Fruit fly (Drosophila melanogaster) whole organism, adult: ENCODE measurements around the gene AP-1sigma.

Source experiments
- CG11617 ChIP-seq: fragments of 200-800 bp; sonication (Bioruptor generic); optimal IDR thresholded peaks from 2 replicates; lab custom pipeline; 2017; ENCODE audit warnings: mild to moderate bottlenecking, missing biosample characterization, missing genetic modification reagents, missing genetic modification characterization
- CG12768 ChIP-seq: fragments of 200-800 bp; sonication (Bioruptor generic); optimal IDR thresholded peaks from 2 replicates; lab custom pipeline; 2017; ENCODE audit warnings: missing biosample characterization, missing genetic modification characterization, mild to moderate bottlenecking, moderate library complexity, missing genetic modification reagents
- CG14711 ChIP-seq: fragments of 200-800 bp; sonication (Bioruptor generic); optimal IDR thresholded peaks from 2 replicates; lab custom pipeline; 2018; ENCODE audit warnings: missing biosample characterization, mild to moderate bottlenecking, missing genetic modification characterization, moderate library complexity
- CG1620 ChIP-seq: fragments of 200-800 bp; sonication (Bioruptor generic); optimal IDR thresholded peaks from 2 replicates; lab custom pipeline; 2016; ENCODE audit warnings: missing biosample characterization, missing genetic modification characterization
- CG33017 ChIP-seq: fragments of 200-800 bp; sonication (Bioruptor generic); optimal IDR thresholded peaks from 2 replicates; lab custom pipeline; 2018; ENCODE audit warnings: missing biosample characterization, mild to moderate bottlenecking, missing genetic modification characterization, moderate library complexity
- CG5204 ChIP-seq: fragments of 200-800 bp; sonication (Bioruptor generic); optimal IDR thresholded peaks from 2 replicates; lab custom pipeline; 2016; ENCODE audit warnings: missing biosample characterization, missing genetic modification characterization
- CG7045 ChIP-seq: fragments of 200-800 bp; sonication (Bioruptor generic); optimal IDR thresholded peaks from 2 replicates; lab custom pipeline; 2017; ENCODE audit warnings: missing biosample characterization, mild to moderate bottlenecking, missing genetic modification characterization
- CG7101 ChIP-seq: fragments of 200-800 bp; sonication (Bioruptor generic); optimal IDR thresholded peaks from 2 replicates; lab custom pipeline; 2018; ENCODE audit warnings: missing biosample characterization, mild to moderate bottlenecking, missing genetic modification characterization, moderate library complexity
- Clk ChIP-seq: fragments of 200-800 bp; sonication (Bioruptor generic); optimal IDR thresholded peaks from 2 replicates; lab custom pipeline; 2017; ENCODE audit warnings: missing biosample characterization, missing genetic modification characterization
- Crg-1 ChIP-seq: fragments of 200-800 bp; sonication (Bioruptor generic); optimal IDR thresholded peaks from 2 replicates; lab custom pipeline; 2016; ENCODE audit warnings: missing biosample characterization, missing genetic modification characterization
- Hr96 ChIP-seq: fragments of 200-800 bp; sonication (Bioruptor generic); optimal IDR thresholded peaks from 2 replicates; lab custom pipeline; 2016; ENCODE audit warnings: missing biosample characterization, missing genetic modification characterization
- Mnt ChIP-seq: fragments of 200-800 bp; sonication (Bioruptor generic); optimal IDR thresholded peaks from 2 replicates; lab custom pipeline; 2016; ENCODE audit warnings: missing biosample characterization, mild to moderate bottlenecking, missing genetic modification characterization
- bab1 ChIP-seq: fragments of 200-800 bp; sonication (Bioruptor generic); optimal IDR thresholded peaks from 3 replicates; lab custom pipeline; 2019; ENCODE audit warnings: missing biosample characterization, mild to moderate bottlenecking, missing genetic modification characterization, moderate library complexity
- cic ChIP-seq: fragments of 200-800 bp; sonication (Bioruptor generic); optimal IDR thresholded peaks from 2 replicates; lab custom pipeline; 2017; ENCODE audit warnings: missing biosample characterization, mild to moderate bottlenecking, missing genetic modification characterization, moderate library complexity
- cnc ChIP-seq, 2 experiments: fragments of >200 bp; optimal IDR thresholded peaks; 2 replicates each; lab custom pipeline; 2017
- kay ChIP-seq: fragments of 200-800 bp; sonication (Bioruptor generic); peaks from one replicate; lab custom pipeline; 2016; ENCODE audit warnings: missing biosample characterization, missing genetic modification characterization, borderline replicate concordance
- ovo ChIP-seq: fragments of 200-800 bp; sonication (Bioruptor generic); optimal IDR thresholded peaks from 2 replicates; lab custom pipeline; 2016; ENCODE audit warnings: missing biosample characterization, missing genetic modification characterization
- pad ChIP-seq: fragments of 200-800 bp; sonication (Bioruptor generic); optimal IDR thresholded peaks from 3 replicates; lab custom pipeline; 2017; ENCODE audit warnings: missing biosample characterization, missing genetic modification characterization, mild to moderate bottlenecking, moderate library complexity, missing genetic modification reagents
- tj ChIP-seq: fragments of 200-800 bp; sonication (Bioruptor generic); optimal IDR thresholded peaks from 3 replicates; lab custom pipeline; 2017; ENCODE audit warnings: missing biosample characterization, mild to moderate bottlenecking, missing genetic modification characterization, moderate library complexity
- toe ChIP-seq: fragments of 200-800 bp; sonication (Bioruptor generic); optimal IDR thresholded peaks from 2 replicates; lab custom pipeline; 2016; ENCODE audit warnings: missing biosample characterization, missing genetic modification characterization

The AP-1sigma gene

dm6 chr3R:23922502-23923350 is 35.7 kb upstream of the AP-1sigma start, which contains the start of the genes sba and CG31141:
Gene sba (minus strand): TSS chr3R:23922973.
Gene CG31141 (plus strand): TSS chr3R:23923300.
- TF ChIP-seq CG7045 (no peak), CG14711 (no peak), Crg-1 (GFP tag; lab: Kevin White, UChicago) (no peak), bab1 (GFP tag; lab: Kevin White, UChicago) (peak; percentile 34), CG5204 (GFP tag; lab: Kevin White, UChicago) (no peak), Mnt (GFP tag; lab: Kevin White, UChicago) (peak; percentile 70), kay (GFP tag; lab: Kevin White, UChicago) (no peak), CG33017 (tag; lab: Kevin White, UChicago) (peak; percentile 38), cic (peak; percentile 48), pad (GFP tag; lab: Kevin White, UChicago) (no peak), CG7101 (tag; lab: Kevin White, UChicago) (peak; percentile 40), Clk (GFP tag; lab: Kevin White, UChicago) (no peak), ovo (GFP tag; lab: Kevin White, UChicago) (peak; percentile 27), cnc (optimal IDR thresholded peaks at IDR 0.05; lab: Kevin White, UChicago) (no peak), Hr96 (no peak)

DNA sequence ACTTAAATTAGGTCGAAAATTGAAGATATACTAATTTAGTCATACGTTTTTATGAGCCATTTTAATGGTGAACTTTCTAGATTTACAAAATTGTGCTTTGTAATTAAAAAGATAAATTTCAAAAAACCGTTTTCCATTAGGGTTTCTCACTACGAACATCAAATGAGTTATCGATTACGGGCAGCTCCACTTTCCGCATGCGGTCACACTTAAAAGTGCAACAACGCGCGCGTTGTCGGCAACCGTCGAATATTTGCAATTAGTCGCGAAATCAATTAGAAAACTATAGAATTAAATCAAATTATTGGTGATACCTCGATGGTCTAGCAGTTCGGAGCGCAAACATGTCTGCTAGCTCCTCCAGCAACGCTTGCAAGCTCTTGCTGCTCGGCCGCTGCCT is 34.3 kb upstream of the AP-1sigma start, which contains the start of gene Ndc1:
Gene Ndc1, plus strand, starts transcription at position 200 of the 400 bp plus-strand sequence.
- TF ChIP-seq CG11617 (no peak), CG1620 (GFP tag; lab: Kevin White, UChicago) (no peak), bab1 (GFP tag; lab: Kevin White, UChicago) (no peak), Crg-1 (GFP tag; lab: Kevin White, UChicago) (no peak), cic (no peak), cnc (optimal IDR thresholded peaks at IDR 0.05; lab: Kevin White, UChicago) (no peak), CG7045 (no peak), CG5204 (GFP tag; lab: Kevin White, UChicago) (no peak), CG33017 (tag; lab: Kevin White, UChicago) (no peak), CG12768 (no peak), ovo (GFP tag; lab: Kevin White, UChicago) (no peak), toe (no peak), pad (GFP tag; lab: Kevin White, UChicago) (no peak), Hr96 (no peak)

- no peak for TF ChIP-seq toe
- TF ChIP-seq Mnt (GFP tag; lab: Kevin White, UChicago), result peak; percentile 56
- TF ChIP-seq kay (GFP tag; lab: Kevin White, UChicago), result no peak
- TF ChIP-seq bab1 (GFP tag; lab: Kevin White, UChicago), result peak; percentile 38
- no peak for TF ChIP-seq Hr96
- no peak for TF ChIP-seq CG33017 (tag; lab: Kevin White, UChicago)
- TF ChIP-seq tj (GFP tag; lab: Kevin White, UChicago), result no peak
- no peak for TF ChIP-seq cnc (optimal IDR thresholded peaks at IDR 0.05; lab: Kevin White, UChicago)
- TF ChIP-seq cic, result no peak
- TF ChIP-seq CG12768, result peak; percentile 27
- TF ChIP-seq Clk (GFP tag; lab: Kevin White, UChicago), result no peak
- no peak for TF ChIP-seq pad (GFP tag; lab: Kevin White, UChicago)
- no peak for TF ChIP-seq Crg-1 (GFP tag; lab: Kevin White, UChicago)
- no peak for TF ChIP-seq CG14711
- TF ChIP-seq CG7101 (tag; lab: Kevin White, UChicago), result no peak
- TF ChIP-seq ovo (GFP tag; lab: Kevin White, UChicago), result no peak
- TF ChIP-seq CG1620 (GFP tag; lab: Kevin White, UChicago), result peak; percentile 30
- no peak for TF ChIP-seq CG7045
- TF ChIP-seq CG11617, result no peak
These were observed 31.0 kb upstream of the AP-1sigma start, which contains the start of gene CG13601 for dm6 chr3R:23927429-23927828. Gene CG13601 (minus strand): TSS chr3R:23927634.

dm6 chr3R:23928950-23929602 is 29.4 kb upstream of the AP-1sigma start, which contains the start of the genes CG43998, CG43999 and CG31142:
Gene CG43998 (minus strand): TSS chr3R:23929000.
Gene CG43999 (minus strand): TSS chr3R:23929000.
Gene CG31142 (plus strand): TSS chr3R:23929243.
- TF ChIP-seq Mnt (GFP tag; lab: Kevin White, UChicago), result peak; percentile 38
- TF ChIP-seq ovo (GFP tag; lab: Kevin White, UChicago), result no peak
- TF ChIP-seq toe, result no peak
- peak; percentile 10 for TF ChIP-seq bab1 (GFP tag; lab: Kevin White, UChicago)

DNA sequence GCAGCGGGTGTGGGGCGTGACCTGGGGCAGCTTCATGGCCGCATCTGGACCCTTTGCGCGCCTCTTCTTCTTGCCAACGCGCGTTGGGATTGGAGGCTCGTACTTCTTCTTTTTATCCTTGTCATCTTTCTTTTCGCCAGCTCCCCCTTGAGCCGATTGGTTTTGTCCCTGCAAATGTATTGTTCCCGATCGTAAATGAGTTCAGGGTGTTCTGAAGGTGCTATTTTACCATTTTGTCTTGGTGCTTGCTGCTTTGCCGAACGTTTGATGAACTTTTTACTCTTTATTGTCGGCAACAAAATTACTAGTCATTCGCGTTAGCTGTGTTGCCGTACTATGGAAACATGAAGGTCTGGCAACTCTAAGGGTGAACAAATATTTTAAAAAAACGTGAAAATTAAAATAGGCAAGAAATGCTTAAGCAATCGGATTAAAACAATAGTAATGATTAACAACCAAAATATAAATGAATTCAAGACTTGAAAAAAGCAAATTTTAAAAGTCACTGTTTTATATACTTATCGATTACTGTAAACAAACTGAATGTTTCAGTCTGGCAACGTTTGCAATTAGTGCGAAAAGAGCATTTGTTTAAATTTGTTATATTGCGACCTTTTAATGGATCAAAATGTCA is 27.2 kb upstream of the AP-1sigma start, which contains the start of the genes Rpt2 and CG13599:
Gene Rpt2, minus strand, starts transcription at position 464 of the 634 bp plus-strand sequence.
Gene CG13599, plus strand, starts transcription at position 545 of the 634 bp plus-strand sequence.
- no peak for TF ChIP-seq Crg-1 (GFP tag; lab: Kevin White, UChicago)
- TF ChIP-seq bab1 (GFP tag; lab: Kevin White, UChicago), result peak; percentile 63
- TF ChIP-seq CG7101 (tag; lab: Kevin White, UChicago), result peak; percentile 40
- TF ChIP-seq kay (GFP tag; lab: Kevin White, UChicago), result no peak
- no peak for TF ChIP-seq ovo (GFP tag; lab: Kevin White, UChicago)
- TF ChIP-seq cnc (optimal IDR thresholded peaks at IDR 0.05; lab: Kevin White, UChicago), result peak; percentile 73 to 89
- TF ChIP-seq CG14711, result peak; percentile 40
